Worm (Caenorhabditis elegans) whole organism, L2 larva: ENCODE measurements around the gene ttr-44.

ENCODE experiments used
- C34F6.9 ChIP-seq: fragments of 150-350 bp; optimal IDR thresholded peaks from 2 replicates; lab custom pipeline; 2014; ENCODE audit warnings: missing biosample characterization, missing genetic modification characterization
- F13H6.1 ChIP-seq: sonication (generic microtip); optimal IDR thresholded peaks from 2 replicates; lab custom pipeline; 2016; ENCODE audit warnings: missing genetic modification characterization, missing compliant biosample characterization
- alr-1 ChIP-seq: fragments of 150-350 bp; optimal IDR thresholded peaks from 2 replicates; lab custom pipeline; 2014; ENCODE audit warnings: missing biosample characterization, missing genetic modification characterization
- ama-1 ChIP-seq: fragments of 150-350 bp; optimal IDR thresholded peaks from 2 replicates; lab custom pipeline; 2018; ENCODE audit warnings: inconsistent platforms
- blmp-1 ChIP-seq: sonication (generic microtip); optimal IDR thresholded peaks from 2 replicates; lab custom pipeline; 2017; ENCODE audit warnings: missing genetic modification characterization, mild to moderate bottlenecking, missing compliant biosample characterization, antibody characterized with exemption, moderate library complexity; ENCODE audit not compliant: insufficient read depth
- ceh-16 ChIP-seq: fragments of 150-350 bp; optimal IDR thresholded peaks from 2 replicates; lab custom pipeline; 2014; ENCODE audit warnings: missing biosample characterization, missing genetic modification characterization
- ceh-82 ChIP-seq: fragments of 150-350 bp; optimal IDR thresholded peaks from 2 replicates; lab custom pipeline; 2014; ENCODE audit warnings: missing biosample characterization, missing genetic modification characterization
- crh-2 ChIP-seq: sonication (generic microtip); optimal IDR thresholded peaks from 2 replicates; lab custom pipeline; 2017; ENCODE audit warnings: missing biosample characterization, missing genetic modification characterization
- dmd-4 ChIP-seq: sonication (generic microtip); optimal IDR thresholded peaks from 2 replicates; lab custom pipeline; 2017; ENCODE audit warnings: missing biosample characterization, missing genetic modification characterization
- egl-27 ChIP-seq: sonication (generic microtip); optimal IDR thresholded peaks from 3 replicates; lab custom pipeline; 2017; ENCODE audit warnings: missing biosample characterization, missing genetic modification reagents, missing genetic modification characterization
- elt-1 ChIP-seq: fragments of 150-350 bp; optimal IDR thresholded peaks from 2 replicates; lab custom pipeline; 2014; ENCODE audit warnings: missing biosample characterization, missing genetic modification characterization
- elt-3 ChIP-seq: sonication (generic microtip); optimal IDR thresholded peaks from 2 replicates; lab custom pipeline; 2017; ENCODE audit warnings: missing biosample characterization, missing genetic modification characterization
- fos-1 ChIP-seq: fragments of 150-350 bp; optimal IDR thresholded peaks from 2 replicates; lab custom pipeline; 2014; ENCODE audit warnings: missing biosample characterization, missing genetic modification characterization
- gmeb-1 ChIP-seq: fragments of 150-350 bp; optimal IDR thresholded peaks from 2 replicates; lab custom pipeline; 2014; ENCODE audit warnings: missing biosample characterization, missing genetic modification characterization
- lin-11 ChIP-seq: fragments of 150-350 bp; sonication (generic microtip); optimal IDR thresholded peaks from 2 replicates; lab custom pipeline; 2014; ENCODE audit warnings: missing biosample characterization, missing genetic modification characterization, inconsistent platforms, mixed read lengths
- lin-13 ChIP-seq: fragments of 150-350 bp; optimal IDR thresholded peaks from 2 replicates; lab custom pipeline; 2014; ENCODE audit warnings: missing biosample characterization, missing genetic modification reagents, missing genetic modification characterization
- lin-39 ChIP-seq: fragments of 150-350 bp; optimal IDR thresholded peaks from 2 replicates; lab custom pipeline; 2014; ENCODE audit warnings: missing biosample characterization, missing genetic modification reagents, missing genetic modification characterization
- lsy-2 ChIP-seq, 2 experiments: fragments of 150-350 bp in 1 of 2; sonication (generic microtip) in 1 of 2; optimal IDR thresholded peaks; 2 replicates each; lab custom pipeline; 2014 to 2017; ENCODE audit warnings: missing biosample characterization in 2 of 2, missing genetic modification characterization in 2 of 2
- mab-5 ChIP-seq: fragments of 150-350 bp; optimal IDR thresholded peaks from 2 replicates; lab custom pipeline; 2014; ENCODE audit warnings: missing biosample characterization, missing genetic modification characterization
- mbf-1 ChIP-seq: sonication (generic microtip); optimal IDR thresholded peaks from 2 replicates; lab custom pipeline; 2017; ENCODE audit warnings: missing biosample characterization, missing genetic modification characterization
- nhr-11 ChIP-seq: fragments of 150-350 bp; optimal IDR thresholded peaks from 2 replicates; lab custom pipeline; 2014; ENCODE audit warnings: missing biosample characterization, missing genetic modification characterization
- nhr-12 ChIP-seq: fragments of 150-350 bp; optimal IDR thresholded peaks from 2 replicates; lab custom pipeline; 2014; ENCODE audit warnings: missing biosample characterization, missing genetic modification characterization
- nhr-129 ChIP-seq: fragments of 150-350 bp; optimal IDR thresholded peaks from 2 replicates; lab custom pipeline; 2014; ENCODE audit warnings: missing biosample characterization, missing genetic modification characterization
- nhr-21 ChIP-seq: fragments of 150-350 bp; optimal IDR thresholded peaks from 2 replicates; lab custom pipeline; 2014; ENCODE audit warnings: missing biosample characterization, missing genetic modification characterization
- nhr-25 ChIP-seq: fragments of 150-350 bp; sonication (generic microtip); optimal IDR thresholded peaks from 3 replicates; lab custom pipeline; 2014; ENCODE audit warnings: missing biosample characterization, missing genetic modification characterization
- nhr-6 ChIP-seq: fragments of 150-350 bp; optimal IDR thresholded peaks from 2 replicates; lab custom pipeline; 2014; ENCODE audit warnings: missing biosample characterization, missing genetic modification characterization
- skn-1 ChIP-seq: sonication (generic microtip); optimal IDR thresholded peaks from 2 replicates; lab custom pipeline; 2017; ENCODE audit warnings: missing biosample characterization, missing genetic modification characterization
- sma-3 ChIP-seq: sonication (generic microtip); optimal IDR thresholded peaks from 2 replicates; lab custom pipeline; 2016; ENCODE audit warnings: missing genetic modification reagents, missing genetic modification characterization, missing compliant biosample characterization
- sma-9 ChIP-seq, 2 experiments: fragments of 150-350 bp in 1 of 2; sonication (generic microtip) in 1 of 2; optimal IDR thresholded peaks; 2 replicates each; lab custom pipeline; 2014 to 2016; ENCODE audit warnings: missing genetic modification characterization in 2 of 2, mild to moderate bottlenecking in 1 of 2, missing biosample characterization in 1 of 2, missing compliant biosample characterization in 1 of 2, missing genetic modification reagents in 1 of 2, moderate library complexity in 1 of 2
- snpc-4 ChIP-seq: fragments of 150-350 bp; optimal IDR thresholded peaks from 2 replicates; lab custom pipeline; 2014; ENCODE audit warnings: missing biosample characterization, missing genetic modification characterization
- unc-39 ChIP-seq: fragments of 150-350 bp; optimal IDR thresholded peaks from 2 replicates; lab custom pipeline; 2014; ENCODE audit warnings: missing biosample characterization, missing genetic modification characterization
- unc-55 ChIP-seq: fragments of 150-350 bp; sonication (generic microtip); optimal IDR thresholded peaks from 3 replicates; lab custom pipeline; 2014; ENCODE audit warnings: missing biosample characterization, missing genetic modification reagents, missing genetic modification characterization
- unc-62 ChIP-seq: fragments of 150-350 bp; optimal IDR thresholded peaks from 2 replicates; lab custom pipeline; 2014; ENCODE audit warnings: missing biosample characterization, missing genetic modification reagents, missing genetic modification characterization
- ztf-11 ChIP-seq: sonication (generic microtip); optimal IDR thresholded peaks from 2 replicates; lab custom pipeline; 2017; ENCODE audit warnings: missing biosample characterization, missing genetic modification characterization
- ztf-4 ChIP-seq: fragments of 150-350 bp; optimal IDR thresholded peaks from 2 replicates; lab custom pipeline; 2014; ENCODE audit warnings: missing biosample characterization, missing genetic modification characterization

The ttr-44 gene

DNA sequence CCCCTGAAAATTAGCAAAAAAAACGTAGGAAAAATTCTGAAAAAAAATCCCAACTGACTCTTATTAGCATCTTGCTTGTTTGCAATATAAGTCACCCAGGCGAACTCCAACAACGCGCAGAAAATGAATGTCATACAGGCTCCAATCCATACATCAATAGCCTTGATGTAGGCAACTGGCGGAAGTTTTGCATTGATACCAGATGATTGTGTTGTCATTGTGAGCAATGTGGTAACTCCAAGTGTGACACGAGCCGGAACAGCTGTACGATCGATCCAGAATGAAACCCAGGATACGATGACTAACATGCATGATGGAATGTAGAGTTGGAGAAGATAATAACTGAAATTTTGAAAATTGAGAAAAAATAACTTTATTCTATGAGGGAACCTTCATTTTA, 31.3 kb downstream of the ttr-44 start:
- no peak for TF ChIP-seq elt-1 (tag; lab: Kevin White, UChicago)
- TF ChIP-seq lin-13 (GFP tag; lab: Kevin White, UChicago), result no peak
- TF ChIP-seq nhr-25 (tag; lab: Kevin White, UChicago), result no peak
- no peak for TF ChIP-seq lin-39
- no peak for TF ChIP-seq nhr-21 (tag; lab: Kevin White, UChicago)
- TF ChIP-seq dmd-4 (tag; lab: Kevin White, UChicago), result no peak
- TF ChIP-seq blmp-1, result no peak

DNA sequence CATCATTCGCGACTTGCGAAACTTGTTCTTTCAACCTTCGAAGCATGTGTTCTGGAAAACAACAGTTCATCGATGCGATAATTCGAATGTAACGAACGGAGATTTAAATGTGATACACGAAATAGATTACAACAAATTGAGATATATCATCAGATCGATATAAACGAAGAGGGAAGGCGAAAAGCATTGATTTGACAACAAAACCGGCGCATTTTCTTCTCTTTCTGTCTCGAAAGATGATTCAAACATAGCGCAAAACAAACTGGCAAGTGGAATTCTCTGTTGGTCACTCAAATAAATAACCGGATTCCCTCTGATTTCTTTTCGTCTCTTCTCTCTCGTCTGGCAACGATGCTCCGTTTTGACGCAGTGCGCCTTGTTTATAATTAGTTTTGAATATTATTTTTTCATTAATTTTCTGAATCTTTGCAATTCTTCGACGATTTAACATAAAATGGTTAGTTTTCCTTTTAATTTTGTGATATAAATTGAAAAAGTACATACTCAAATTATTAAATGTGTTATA, 33.2 kb downstream of the ttr-44 start, which contains the start of the genes eea-1 and gut-2:
TSS of gene eea-1 (minus strand) at position 51 of the 526 bp plus-strand sequence.
TSS of gene gut-2 (plus strand) at position 369 of the 526 bp plus-strand sequence.
- peak; percentile 21 for TF ChIP-seq ztf-4 (tag; lab: Kevin White, UChicago)
- no peak for TF ChIP-seq unc-39 (tag; lab: Kevin White, UChicago)
- no peak for TF ChIP-seq blmp-1
- TF ChIP-seq unc-55 (GFP tag; lab: Kevin White, UChicago), result peak; percentile 72
- TF ChIP-seq F13H6.1 (tag; lab: Kevin White, UChicago), result peak; percentile 81
- no peak for TF ChIP-seq dmd-4 (tag; lab: Kevin White, UChicago)
- TF ChIP-seq nhr-21 (tag; lab: Kevin White, UChicago), result peak; percentile 72
- peak; percentile 58 for TF ChIP-seq mab-5 (tag; lab: Kevin White, UChicago)
- no peak for TF ChIP-seq alr-1 (tag; lab: Kevin White, UChicago)
- no peak for TF ChIP-seq nhr-6 (tag; lab: Kevin White, UChicago)
- peak; percentile 86 for TF ChIP-seq C34F6.9 (tag; lab: Kevin White, UChicago)
- TF ChIP-seq ama-1, result no peak
- peak; percentile 15 for TF ChIP-seq lin-11 (tag; lab: Kevin White, UChicago)
- TF ChIP-seq nhr-12 (tag; lab: Kevin White, UChicago), result no peak
- TF ChIP-seq nhr-25 (tag; lab: Kevin White, UChicago), result peak; percentile 77
- TF ChIP-seq nhr-11 (tag; lab: Kevin White, UChicago), result no peak
- no peak for TF ChIP-seq unc-62 (GFP tag; lab: Kevin White, UChicago)
- peak; percentile 67 for TF ChIP-seq sma-3 (GFP tag; lab: Kevin White, UChicago)
- no peak for TF ChIP-seq elt-3
- peak; percentile 76 for TF ChIP-seq sma-9 (GFP tag; optimal IDR thresholded peaks at IDR 0.05; lab: Kevin White, UChicago)
- no peak for TF ChIP-seq sma-9 (tag; optimal IDR thresholded peaks at IDR 0.05; lab: Kevin White, UChicago)
- TF ChIP-seq mbf-1, result no peak
- no peak for TF ChIP-seq ztf-11 (tag; lab: Kevin White, UChicago)
- peak; percentile 29 to 76 for TF ChIP-seq lsy-2 (tag; optimal IDR thresholded peaks at IDR 0.05; lab: Kevin White, UChicago)
- peak; percentile 51 for TF ChIP-seq lin-13 (GFP tag; lab: Kevin White, UChicago)
- TF ChIP-seq crh-2 (tag; lab: Kevin White, UChicago), result peak; percentile 61
- TF ChIP-seq egl-27 (tag; lab: Kevin White, UChicago), result peak; percentile 20
- peak; percentile 56 for TF ChIP-seq nhr-129 (tag; lab: Kevin White, UChicago)
- TF ChIP-seq gmeb-1, result peak; percentile 42
- no peak for TF ChIP-seq skn-1 (tag; lab: Kevin White, UChicago)
- TF ChIP-seq fos-1 (tag; lab: Kevin White, UChicago), result peak; percentile 56
- TF ChIP-seq snpc-4 (tag; lab: Kevin White, UChicago), result peak; percentile 54
- TF ChIP-seq ceh-82 (tag; lab: Kevin White, UChicago), result no peak

DNA sequence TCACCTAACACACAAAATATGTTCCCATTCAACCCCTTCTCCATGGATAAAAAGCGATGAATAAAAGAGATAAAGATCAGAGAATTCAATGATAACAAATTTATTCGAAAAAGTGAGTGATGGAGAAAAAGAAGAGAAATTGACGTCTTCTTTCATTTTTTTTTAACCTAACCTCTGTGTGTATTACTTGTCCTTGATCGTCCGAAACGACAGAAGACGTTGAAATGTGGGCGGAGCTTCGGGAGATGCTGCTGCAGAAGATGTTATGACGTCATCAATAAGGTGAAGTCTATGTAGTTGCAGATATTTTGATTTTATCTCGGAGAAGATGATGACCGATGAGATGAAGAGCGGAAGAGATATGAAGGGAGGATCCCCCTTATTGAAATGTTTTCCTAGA, 40.7 kb downstream of the ttr-44 start, which contains the start of gene T10G3.3:
TSS of gene T10G3.3 (minus strand) at position 370 of the 400 bp plus-strand sequence.
- TF ChIP-seq elt-1 (tag; lab: Kevin White, UChicago) (peak; percentile 43), lin-11 (tag; lab: Kevin White, UChicago) (no peak), egl-27 (tag; lab: Kevin White, UChicago) (peak; percentile 13), nhr-21 (tag; lab: Kevin White, UChicago) (peak; percentile 4), blmp-1 (peak; percentile 70), nhr-25 (tag; lab: Kevin White, UChicago) (peak; percentile 61), fos-1 (tag; lab: Kevin White, UChicago) (peak; percentile 51), ceh-16 (tag; lab: Kevin White, UChicago) (peak; percentile 57), gmeb-1 (no peak), sma-9 (GFP tag; optimal IDR thresholded peaks at IDR 0.05; lab: Kevin White, UChicago) (peak; percentile 55), sma-9 (tag; optimal IDR thresholded peaks at IDR 0.05; lab: Kevin White, UChicago) (no peak)
